Fruit fly (Drosophila melanogaster): ENCODE data around the gene Gem2.

Gene Gem2

DNA sequence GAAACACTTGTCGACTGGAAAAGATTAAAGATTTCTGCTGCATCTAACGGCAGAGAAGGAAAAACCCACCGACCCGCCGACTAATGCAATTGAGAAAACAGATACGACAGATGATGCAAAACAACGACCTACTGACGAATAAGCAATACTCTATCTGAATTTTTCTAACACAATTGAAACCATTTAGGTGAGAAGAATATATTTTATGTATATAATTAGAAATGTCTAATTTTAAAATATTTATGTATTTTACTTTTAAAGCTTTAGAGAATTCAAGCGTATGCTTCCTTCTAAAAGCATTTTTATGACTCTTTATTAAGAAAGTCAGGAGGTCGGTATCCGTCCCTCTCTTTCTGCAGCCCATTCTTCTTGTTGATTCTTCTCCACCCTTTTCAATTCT lies 21.7 kb downstream of the Gem2 start:
- TF ChIP-seq CG10631 (GFP tag; optimal IDR thresholded peaks at IDR 0.05) (peak; percentile 46), achi (GFP tag; optimal IDR thresholded peaks at IDR 0.05) (peak; percentile 19), CG32006 (GFP tag; optimal IDR thresholded peaks at IDR 0.05) (peak; percentile 57), esn (GFP tag; optimal IDR thresholded peaks at IDR 0.05) (peak; percentile 10), CG6792 (GFP tag; optimal IDR thresholded peaks at IDR 0.05) (peak; percentile 9), Met (GFP tag; optimal IDR thresholded peaks at IDR 0.05) (peak; percentile 24), CG10669 (GFP tag; optimal IDR thresholded peaks at IDR 0.05) (peak; percentile 6), Ets96B (tag; optimal IDR thresholded peaks at IDR 0.05) (peak; percentile 23), CG4318 (GFP tag; optimal IDR thresholded peaks at IDR 0.05) (peak; percentile 31), dsx (GFP tag; optimal IDR thresholded peaks at IDR 0.05; ENCODE audit: poor library complexity, severe bottlenecking) (no peak), CG8119 (GFP tag; IDR thresholded peaks at IDR 0.05) (peak; percentile 54; the same call in 2 of the 3 replicates), Eip78C (GFP tag) (peak; percentile 64), Eip93F (GFP tag; optimal IDR thresholded peaks at IDR 0.05) (no peak), acj6 (GFP tag; optimal IDR thresholded peaks at IDR 0.05) (peak; percentile 18), Hr4 (GFP tag; optimal IDR thresholded peaks at IDR 0.05) (peak; percentile 3), salr (GFP tag; optimal IDR thresholded peaks at IDR 0.05) (peak in 1 of 2 experiments; percentile 28), svp (GFP tag) (peak; percentile 70), CG3919 (GFP tag; optimal IDR thresholded peaks at IDR 0.05) (peak; percentile 7), Sox15 (GFP tag; optimal IDR thresholded peaks at IDR 0.05) (no peak), CG16779 (tag; optimal IDR thresholded peaks at IDR 0.05) (no peak), fd59A (GFP tag; optimal IDR thresholded peaks at IDR 0.05) (no peak), Gug (GFP tag; IDR thresholded peaks at IDR 0.05) (peak; percentile 56; the same call in 1 of the 2 replicates), vri (GFP tag; optimal IDR thresholded peaks at IDR 0.05) (no peak), Sox102F (GFP tag; optimal IDR thresholded peaks at IDR 0.05) (no peak), eg (GFP tag; IDR thresholded peaks at IDR 0.05) (peak; percentile 63), CG7368 (GFP tag; optimal IDR thresholded peaks at IDR 0.05) (no peak), fkh (GFP tag; optimal IDR thresholded peaks at IDR 0.05) (no peak), OdsH (GFP tag; optimal IDR thresholded peaks at IDR 0.05) (peak; percentile 16), CG6276 (GFP tag; optimal IDR thresholded peaks at IDR 0.05) (no peak), CG15336 (GFP tag; IDR thresholded peaks at IDR 0.05) (peak; percentile 70), CG3032 (tag; optimal IDR thresholded peaks at IDR 0.05) (peak; percentile 20), Lpt (GFP tag; optimal IDR thresholded peaks at IDR 0.05) (no peak), CG34406 (GFP tag; optimal IDR thresholded peaks at IDR 0.05) (peak; percentile 12), CG6163 (GFP tag; IDR thresholded peaks at IDR 0.05) (peak; percentile 59)

DNA sequence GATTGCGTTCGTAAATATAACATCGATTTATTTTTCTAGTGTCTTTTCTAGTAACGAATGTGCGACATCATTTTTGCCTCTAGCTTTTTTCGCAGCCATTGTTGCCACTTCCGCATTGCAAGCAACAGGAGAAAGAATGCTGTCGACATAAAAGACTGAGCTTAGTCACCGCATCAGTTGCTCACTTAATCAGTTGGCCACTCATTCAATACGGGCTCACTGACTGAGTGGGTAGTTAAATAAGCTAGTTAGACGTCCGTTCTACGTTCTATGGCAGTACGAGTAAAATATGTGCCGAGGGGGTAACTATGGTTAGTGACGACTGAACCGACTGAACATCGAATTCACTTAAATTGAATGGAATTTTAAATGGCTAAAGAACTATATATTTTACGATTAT lies 24.2 kb downstream of the Gem2 start:
- TF ChIP-seq Eip78C (GFP tag) = peak; percentile 5
- no peak for TF ChIP-seq CG6163 (GFP tag; IDR thresholded peaks at IDR 0.05)
- peak; percentile 7; the same call in 1 of the 2 replicates for TF ChIP-seq Gug (GFP tag; IDR thresholded peaks at IDR 0.05)
- no peak for TF ChIP-seq CG32006 (GFP tag; optimal IDR thresholded peaks at IDR 0.05)

DNA sequence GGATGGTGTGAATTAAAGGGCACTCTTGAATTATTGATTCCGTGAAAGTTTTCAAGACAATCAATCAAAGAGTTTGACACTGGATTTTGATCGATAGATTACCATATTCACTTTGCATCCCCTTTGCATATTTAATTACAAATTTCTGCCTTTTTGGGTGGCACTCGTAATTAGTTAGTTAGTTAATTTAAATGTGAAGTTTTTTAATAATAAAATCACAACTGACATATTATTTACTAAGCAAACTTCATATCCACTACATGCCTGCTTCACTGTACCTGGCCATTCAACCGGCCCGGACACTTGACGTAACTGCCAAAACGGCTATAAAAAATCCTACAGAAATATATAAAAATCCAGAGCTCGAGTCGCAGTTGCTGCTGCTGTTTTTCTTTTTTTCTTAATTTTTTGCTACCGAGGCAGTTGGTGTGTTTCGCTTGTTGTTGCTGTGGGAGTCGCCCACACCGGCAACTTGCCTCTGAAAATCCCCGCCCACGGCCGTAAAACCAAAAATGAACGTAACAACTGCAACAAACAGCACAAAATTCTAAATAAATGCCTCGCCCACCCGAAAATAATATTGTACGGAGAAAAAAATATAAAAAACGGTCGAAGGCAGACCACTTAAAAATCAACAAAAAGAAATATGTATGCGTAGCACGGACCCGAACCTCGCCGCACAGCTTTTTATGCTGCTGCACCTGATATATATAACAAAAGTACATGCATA lies 25.3 kb downstream of the Gem2 start:
- TF ChIP-seq cyc (GFP tag; optimal IDR thresholded peaks at IDR 0.05) (no peak), Hr39 (GFP tag; optimal IDR thresholded peaks at IDR 0.05) (no peak), CG8119 (GFP tag; IDR thresholded peaks at IDR 0.05) (no peak), Eip75B (GFP tag; optimal IDR thresholded peaks at IDR 0.05) (no peak), fkh (GFP tag; optimal IDR thresholded peaks at IDR 0.05) (no peak), CG6792 (GFP tag; optimal IDR thresholded peaks at IDR 0.05) (no peak), CG10669 (GFP tag; optimal IDR thresholded peaks at IDR 0.05) (no peak), Sox15 (GFP tag; optimal IDR thresholded peaks at IDR 0.05) (no peak), CG3032 (tag; optimal IDR thresholded peaks at IDR 0.05) (no peak), CG4318 (GFP tag; optimal IDR thresholded peaks at IDR 0.05) (no peak), topi (GFP tag; optimal IDR thresholded peaks at IDR 0.05) (no peak), Ets21C (GFP tag; optimal IDR thresholded peaks at IDR 0.05) (no peak), CG16779 (tag; optimal IDR thresholded peaks at IDR 0.05) (no peak), lz (GFP tag; optimal IDR thresholded peaks at IDR 0.05) (no peak), Gug (GFP tag; IDR thresholded peaks at IDR 0.05) (no peak), CG34406 (GFP tag; optimal IDR thresholded peaks at IDR 0.05) (no peak), CG3919 (GFP tag; optimal IDR thresholded peaks at IDR 0.05) (no peak), CG8319 (GFP tag; optimal IDR thresholded peaks at IDR 0.05) (no peak), Sox102F (GFP tag; optimal IDR thresholded peaks at IDR 0.05) (no peak), Eip78C (GFP tag) (peak; percentile 70), CG7368 (GFP tag; optimal IDR thresholded peaks at IDR 0.05) (no peak), acj6 (GFP tag; optimal IDR thresholded peaks at IDR 0.05) (no peak), dsx (GFP tag; optimal IDR thresholded peaks at IDR 0.05; ENCODE audit: poor library complexity, severe bottlenecking) (no peak), eg (GFP tag; IDR thresholded peaks at IDR 0.05) (peak; percentile 35; the same call in 2 of the 3 replicates), spab (GFP tag; optimal IDR thresholded peaks at IDR 0.05) (no peak), Lpt (GFP tag; optimal IDR thresholded peaks at IDR 0.05) (no peak), Met (GFP tag; optimal IDR thresholded peaks at IDR 0.05) (peak; percentile 12), Hr38 (GFP tag; optimal IDR thresholded peaks at IDR 0.05) (no peak), Smox (GFP tag; optimal IDR thresholded peaks at IDR 0.05) (no peak), CG11762 (GFP tag; optimal IDR thresholded peaks at IDR 0.05; ENCODE audit: insufficient read depth) (no peak)
